Worm (Caenorhabditis elegans): ENCODE data around the gene F49C12.3.
A peak's percentile ranks its signal among the peaks of the same experiment; 100 is the strongest.

F49C12.3 gene

ce11 chrIV:9318147-9318546, 17.9 kb downstream of the F49C12.3 start:
- TF ChIP-seq him-1 (tag; optimal IDR thresholded peaks at IDR 0.05) (no peak), dao-5 (tag; optimal IDR thresholded peaks at IDR 0.05) (no peak), W03F9.2 (tag; optimal IDR thresholded peaks at IDR 0.05) (no peak)

ce11 chrIV:9319080-9319479, 18.9 kb downstream of the F49C12.3 start, which contains the start of the genes F49C12.11 and nemt-1:
Gene F49C12.11 (plus strand): TSS chrIV:9319380.
Gene nemt-1 (minus strand): TSS chrIV:9319439.
- TF ChIP-seq dao-5 (tag; optimal IDR thresholded peaks at IDR 0.05) (no peak), him-1 (tag; optimal IDR thresholded peaks at IDR 0.05) (no peak), W03F9.2 (tag; optimal IDR thresholded peaks at IDR 0.05) (no peak)

- TF ChIP-seq dao-5 (tag; optimal IDR thresholded peaks at IDR 0.05): no peak
- no peak for TF ChIP-seq him-1 (tag; optimal IDR thresholded peaks at IDR 0.05)
- TF ChIP-seq W03F9.2 (tag; optimal IDR thresholded peaks at IDR 0.05): no peak
These were observed 19.8 kb downstream of the F49C12.3 start for ce11 chrIV:9320023-9320422.

- TF ChIP-seq dao-5 (tag; optimal IDR thresholded peaks at IDR 0.05) (no peak), W03F9.2 (tag; optimal IDR thresholded peaks at IDR 0.05) (peak; percentile 28)
These were observed 21.0 kb downstream of the F49C12.3 start, which contains the start of the genes F49C12.12 and vha-17 for ce11 chrIV:9321039-9321851. Gene F49C12.12 (minus strand): TSS chrIV:9321089. Gene vha-17 (plus strand): TSS chrIV:9321801.

DNA sequence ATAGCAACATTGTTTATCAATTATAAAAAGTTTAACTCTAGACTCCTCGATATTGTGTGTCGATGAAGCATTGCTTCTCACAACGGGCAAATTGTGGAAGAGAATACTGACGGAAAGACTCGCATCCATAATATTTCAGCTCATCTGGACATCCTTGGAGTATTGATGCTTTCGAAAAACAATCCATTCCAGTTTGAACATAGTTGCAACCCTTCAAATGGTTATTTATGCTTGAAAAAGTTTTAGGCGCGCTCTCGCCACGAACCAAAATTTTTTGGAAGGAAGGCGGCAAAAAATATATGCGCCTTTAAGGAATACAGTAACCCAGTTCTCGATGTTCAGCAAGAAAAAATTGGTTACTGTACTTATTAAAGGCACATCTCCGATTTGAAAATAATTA, 22.3 kb downstream of the F49C12.3 start:
- no peak for TF ChIP-seq W03F9.2 (tag; optimal IDR thresholded peaks at IDR 0.05)
- no peak for TF ChIP-seq him-1 (tag; optimal IDR thresholded peaks at IDR 0.05)
- TF ChIP-seq dao-5 (tag; optimal IDR thresholded peaks at IDR 0.05): no peak

DNA sequence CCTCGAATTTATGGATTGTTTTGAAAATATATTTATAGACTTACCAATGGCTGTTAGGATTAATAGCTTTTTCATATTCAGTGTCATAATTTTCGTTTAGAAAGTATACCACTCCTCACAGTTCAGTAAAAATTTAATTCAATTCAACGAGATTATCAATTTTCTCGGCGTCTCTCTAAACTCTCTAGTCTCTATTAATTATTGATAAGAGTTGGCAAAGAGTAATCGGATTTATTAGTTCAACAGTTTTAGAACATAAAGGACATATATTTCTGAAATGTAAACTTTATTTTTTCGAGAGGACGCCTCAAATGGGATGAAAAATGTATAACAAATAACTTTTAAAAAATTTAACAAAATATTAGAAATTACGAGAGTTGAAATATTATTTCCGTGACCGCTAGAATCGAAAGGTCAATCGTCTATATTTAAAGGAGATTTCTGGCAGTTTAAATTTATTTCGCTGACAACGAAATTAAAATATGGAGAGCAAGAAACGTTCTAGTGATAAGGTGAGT, 23.8 kb downstream of the F49C12.3 start, which contains the start of the genes nspg-11 and F49C12.15:
Gene nspg-11 (minus strand): TSS at position 101 of the 518 bp plus-strand sequence.
Gene F49C12.15 (plus strand): TSS at position 468 of the 518 bp plus-strand sequence.
- TF ChIP-seq W03F9.2 (tag; optimal IDR thresholded peaks at IDR 0.05) (no peak), dao-5 (tag; optimal IDR thresholded peaks at IDR 0.05) (no peak), him-1 (tag; optimal IDR thresholded peaks at IDR 0.05) (no peak)

DNA sequence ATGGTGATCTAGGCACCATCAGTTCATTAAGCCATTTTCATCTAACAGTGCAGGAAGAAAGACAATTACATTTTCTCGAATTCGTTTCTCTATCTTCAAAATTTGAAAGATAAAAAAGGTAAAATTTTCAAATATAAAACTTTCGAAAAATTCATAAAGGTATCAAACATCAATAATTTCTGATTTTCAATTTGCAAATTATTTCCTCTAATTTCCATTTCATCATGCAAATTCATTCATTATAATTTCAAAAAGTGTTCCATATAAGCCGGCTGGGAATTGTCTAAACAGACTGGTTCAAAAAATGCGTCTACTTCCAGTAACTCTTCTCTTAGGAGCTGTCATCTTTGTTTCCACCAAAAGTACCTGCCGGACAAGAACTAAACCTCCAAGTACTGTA, 27.5 kb downstream of the F49C12.3 start, which contains the start of gene clec-183:
Gene clec-183 (plus strand): TSS at position 301 of the 400 bp plus-strand sequence.
- no peak for TF ChIP-seq dao-5 (tag; optimal IDR thresholded peaks at IDR 0.05)
- no peak for TF ChIP-seq W03F9.2 (tag; optimal IDR thresholded peaks at IDR 0.05)
- no peak for TF ChIP-seq him-1 (tag; optimal IDR thresholded peaks at IDR 0.05)

DNA sequence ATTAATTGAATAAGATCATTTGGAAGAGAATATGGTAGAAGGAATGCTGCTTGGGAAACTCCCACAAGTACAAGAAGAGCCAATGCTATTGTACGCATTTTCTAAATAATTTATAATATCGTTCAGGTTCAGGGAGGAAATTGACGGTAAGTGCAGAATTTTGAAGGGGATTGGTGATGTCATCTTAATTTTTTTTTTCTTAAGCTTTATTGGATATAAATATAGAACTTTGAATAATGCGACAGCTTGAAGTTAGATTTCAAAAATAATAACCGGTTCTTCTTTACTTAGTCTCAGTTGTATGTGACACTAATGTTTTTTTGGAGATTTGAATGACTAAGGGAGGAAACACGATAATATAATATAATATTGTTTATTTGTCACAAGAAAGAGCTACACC, 30.5 kb downstream of the F49C12.3 start, which contains the start of gene nspg-7.1:
Gene nspg-7.1 (minus strand): TSS at position 101 of the 400 bp plus-strand sequence.
- TF ChIP-seq dao-5 (tag; optimal IDR thresholded peaks at IDR 0.05) (no peak), him-1 (tag; optimal IDR thresholded peaks at IDR 0.05) (no peak), W03F9.2 (tag; optimal IDR thresholded peaks at IDR 0.05) (no peak)

ce11 chrIV:9333007-9333406, 32.8 kb downstream of the F49C12.3 start:
- TF ChIP-seq dao-5 (tag; optimal IDR thresholded peaks at IDR 0.05) (no peak), W03F9.2 (tag; optimal IDR thresholded peaks at IDR 0.05) (no peak), him-1 (tag; optimal IDR thresholded peaks at IDR 0.05) (no peak)

DNA sequence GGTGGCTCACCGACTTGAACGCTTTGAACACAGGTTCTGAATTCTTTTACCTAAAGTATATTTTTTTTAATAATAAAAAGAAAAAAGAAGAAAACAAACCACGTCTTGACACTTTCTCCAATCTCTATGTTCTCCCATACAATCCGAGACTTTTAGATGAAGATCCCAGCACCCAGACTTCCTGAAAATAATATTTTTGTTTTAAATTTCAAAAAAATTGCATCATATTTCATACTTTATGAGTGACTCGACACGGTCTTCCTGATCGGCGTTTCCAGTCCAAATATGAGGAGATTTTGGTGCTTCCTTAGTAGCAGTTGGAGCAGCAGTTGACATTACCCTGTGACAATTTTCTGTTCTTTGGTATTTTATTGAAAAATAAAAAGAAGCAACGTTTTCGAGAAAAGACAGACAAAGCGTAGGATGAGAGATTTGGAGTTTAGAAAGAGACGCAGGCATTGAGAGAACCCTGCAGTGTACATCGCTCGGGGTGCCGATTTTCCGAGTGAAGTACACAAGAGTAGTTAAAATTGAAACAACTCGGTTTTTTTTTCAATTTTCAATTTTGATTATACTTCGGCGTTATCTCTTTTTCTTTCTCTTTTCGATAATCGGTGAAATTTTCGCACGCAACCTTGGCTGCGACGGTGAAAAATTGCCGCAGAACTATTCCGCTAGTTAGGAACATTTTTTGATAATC, 35.5 kb downstream of the F49C12.3 start, which contains the start of the genes coa-4 and T20D3.14:
Gene coa-4 (minus strand): TSS at position 51 of the 700 bp plus-strand sequence.
Gene T20D3.14 (minus strand): TSS at position 358 of the 700 bp plus-strand sequence.
- no peak for TF ChIP-seq him-1 (tag; optimal IDR thresholded peaks at IDR 0.05)
- TF ChIP-seq dao-5 (tag; optimal IDR thresholded peaks at IDR 0.05): no peak
- TF ChIP-seq W03F9.2 (tag; optimal IDR thresholded peaks at IDR 0.05): no peak

DNA sequence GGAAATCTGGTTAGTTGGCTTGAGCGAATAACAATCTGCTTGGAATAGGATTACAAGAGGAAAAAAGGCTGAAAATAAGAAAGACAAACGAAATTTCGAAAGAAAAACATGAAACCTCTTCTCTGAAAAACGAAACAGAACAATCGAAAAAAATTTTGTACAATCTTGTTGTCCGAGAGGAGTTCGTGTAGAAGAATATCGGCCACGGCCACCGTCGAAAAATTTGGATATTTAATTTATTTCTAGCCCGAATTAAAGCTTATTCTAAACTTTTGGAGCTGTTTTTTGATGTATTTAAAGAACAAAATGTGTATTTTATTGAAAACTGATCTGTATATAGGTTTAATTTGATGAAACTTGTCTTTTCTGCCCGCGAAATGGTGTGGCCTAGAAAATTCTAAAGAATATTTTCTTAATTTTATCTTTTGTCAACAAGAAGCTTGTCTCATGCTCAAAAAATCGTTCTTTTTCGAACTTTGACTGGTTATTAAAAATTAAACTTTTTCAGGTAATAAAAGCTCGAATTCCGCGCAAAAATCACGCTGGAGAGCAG, 36.4 kb downstream of the F49C12.3 start, which contains the start of gene T20D3.5:
Gene T20D3.5 (plus strand): TSS at position 503 of the 553 bp plus-strand sequence.
- TF ChIP-seq W03F9.2 (tag; optimal IDR thresholded peaks at IDR 0.05) (no peak), him-1 (tag; optimal IDR thresholded peaks at IDR 0.05) (no peak), dao-5 (tag; optimal IDR thresholded peaks at IDR 0.05) (no peak)

DNA sequence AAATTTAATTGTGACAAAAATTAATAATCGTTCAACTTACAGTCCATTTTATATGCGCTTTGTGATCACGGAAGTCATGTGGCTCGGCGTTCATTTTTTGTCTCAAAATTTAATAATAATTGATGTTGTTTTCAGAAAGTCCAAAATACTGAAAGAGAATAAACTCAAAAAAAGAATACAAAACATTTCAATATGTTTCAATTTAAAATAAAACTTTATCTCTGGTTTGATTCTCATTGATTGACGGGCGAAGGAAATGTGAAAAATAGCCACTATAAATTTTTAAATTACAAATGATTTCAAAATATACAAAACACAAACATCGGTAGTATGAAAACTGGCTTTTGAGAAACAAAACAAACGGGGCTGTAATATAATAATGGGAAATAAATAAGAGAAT, 39.0 kb downstream of the F49C12.3 start, which contains the start of gene T20D3.6:
Gene T20D3.6 (minus strand): TSS at position 101 of the 400 bp plus-strand sequence.
- no peak for TF ChIP-seq him-1 (tag; optimal IDR thresholded peaks at IDR 0.05)
- no peak for TF ChIP-seq W03F9.2 (tag; optimal IDR thresholded peaks at IDR 0.05)
- no peak for TF ChIP-seq dao-5 (tag; optimal IDR thresholded peaks at IDR 0.05)

DNA sequence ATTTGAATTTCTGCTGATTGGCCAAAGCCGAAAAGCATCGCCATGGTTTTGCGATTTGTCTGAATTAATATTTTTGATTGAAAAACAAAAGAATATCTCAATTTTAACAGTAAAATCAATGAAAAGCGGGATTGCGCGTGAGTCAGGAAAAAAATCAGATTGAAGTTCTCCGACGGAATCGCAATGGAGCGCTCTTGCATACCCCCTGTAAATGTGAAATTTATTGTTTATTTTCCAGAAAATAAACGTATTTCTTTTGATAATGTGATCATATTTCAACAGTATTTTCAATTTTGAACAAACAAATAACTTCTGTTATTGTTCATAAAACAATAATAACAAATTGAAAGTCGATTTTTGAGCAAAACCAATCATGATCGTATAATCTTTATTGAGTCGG, 41.4 kb downstream of the F49C12.3 start, which contains the start of gene vps-26:
Gene vps-26 (minus strand): TSS at position 200 of the 400 bp plus-strand sequence.
- TF ChIP-seq W03F9.2 (tag; optimal IDR thresholded peaks at IDR 0.05) (peak; percentile 22), dao-5 (tag; optimal IDR thresholded peaks at IDR 0.05) (no peak)
